Worm (Caenorhabditis elegans) whole organism, L3 larva: ENCODE measurements around the gene F38A1.13.

Source experiments
- elt-2 ChIP-seq: sonication (generic microtip); optimal IDR thresholded peaks from 2 replicates; lab custom pipeline; 2016; ENCODE audit warnings: missing genetic modification reagents, mild to moderate bottlenecking, missing genetic modification characterization, missing compliant biosample characterization
- jun-1 ChIP-seq: fragments of 150-350 bp; optimal IDR thresholded peaks from 2 replicates; lab custom pipeline; 2014; ENCODE audit warnings: missing biosample characterization, missing genetic modification reagents, missing genetic modification characterization
- nhr-11 ChIP-seq: fragments of 150-350 bp; optimal IDR thresholded peaks from 2 replicates; lab custom pipeline; 2014; ENCODE audit warnings: missing biosample characterization, missing genetic modification characterization
- nhr-76 ChIP-seq: fragments of 150-350 bp; sonication (generic microtip); optimal IDR thresholded peaks from 5 replicates; lab custom pipeline; 2014; ENCODE audit warnings: missing biosample characterization, missing genetic modification characterization
- pha-4 ChIP-seq: fragments of 150-350 bp; optimal IDR thresholded peaks from 2 replicates; lab custom pipeline; 2014; ENCODE audit warnings: missing biosample characterization, missing genetic modification reagents, missing genetic modification characterization
- snpc-4 ChIP-seq: fragments of 150-350 bp; optimal IDR thresholded peaks from 2 replicates; lab custom pipeline; 2014; ENCODE audit warnings: missing biosample characterization, missing genetic modification characterization
- unc-39 ChIP-seq: sonication (generic microtip); optimal IDR thresholded peaks from 4 replicates; lab custom pipeline; 2017; ENCODE audit warnings: missing biosample characterization, missing genetic modification characterization

DNA sequence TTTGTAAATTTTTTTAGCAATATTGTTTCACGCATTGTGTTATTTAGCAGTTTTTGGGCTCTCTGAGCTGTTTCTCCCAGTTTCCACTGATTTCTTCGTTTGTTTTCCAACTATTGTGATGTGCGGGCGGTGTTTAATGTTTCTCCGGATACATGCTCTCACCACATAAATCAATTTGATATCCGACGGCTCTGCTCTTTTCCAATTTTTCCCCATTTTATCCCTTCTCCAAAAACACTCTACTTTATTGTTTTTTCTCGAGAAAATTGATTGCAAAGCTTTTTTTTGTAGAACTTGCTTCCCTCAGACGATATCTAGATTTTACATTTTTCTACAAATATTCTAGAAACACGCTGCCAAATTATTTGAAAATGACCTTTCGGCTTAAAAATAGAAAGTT, 49.5 kb upstream of the F38A1.13 start:
- TF ChIP-seq unc-39 (tag; lab: Kevin White, UChicago) = no peak
- no peak for TF ChIP-seq nhr-11
- TF ChIP-seq pha-4 (tag; lab: Kevin White, UChicago) = no peak
- no peak for TF ChIP-seq snpc-4 (tag; lab: Kevin White, UChicago)
- TF ChIP-seq nhr-76 (tag; lab: Kevin White, UChicago) = no peak
- no peak for TF ChIP-seq jun-1
- TF ChIP-seq elt-2 (tag; lab: Kevin White, UChicago) = no peak
